Worm (Caenorhabditis elegans): Measurements from ENCODE around the gene K02D10.2.

The K02D10.2 gene

ce11 chrIII:8734327-8734885 is 36.7 kb downstream of the K02D10.2 start (continued):
- no peak for TF ChIP-seq ceh-90 (tag; optimal IDR thresholded peaks at IDR 0.05)
- no peak for TF ChIP-seq ceh-63 (GFP tag; optimal IDR thresholded peaks at IDR 0.05)
- no peak for TF ChIP-seq vab-15 (tag; optimal IDR thresholded peaks at IDR 0.05)
- TF ChIP-seq nhr-19 (GFP tag; conservative IDR thresholded peaks at IDR 0.05) = peak; percentile 21; the same call in 1 of the 2 replicates
- no peak for TF ChIP-seq fkh-10 (GFP tag; optimal IDR thresholded peaks at IDR 0.05)
- TF ChIP-seq lin-35 (GFP tag; optimal IDR thresholded peaks at IDR 0.05) = peak; percentile 8 to 18
- no peak for TF ChIP-seq ceh-88 (GFP tag; IDR thresholded peaks at IDR 0.05)
- no peak for TF ChIP-seq lin-13 (GFP tag; optimal IDR thresholded peaks at IDR 0.05)
- TF ChIP-seq nhr-76 (tag; optimal IDR thresholded peaks at IDR 0.05) = no peak
- no peak for TF ChIP-seq dpl-1 (GFP tag; optimal IDR thresholded peaks at IDR 0.05)
- TF ChIP-seq zag-1 (tag; optimal IDR thresholded peaks at IDR 0.05) = no peak
- no peak for TF ChIP-seq nhr-237 (tag; optimal IDR thresholded peaks at IDR 0.05)
- TF ChIP-seq efl-3 (GFP tag; optimal IDR thresholded peaks at IDR 0.05) = no peak
- no peak for TF ChIP-seq pag-3 (tag; optimal IDR thresholded peaks at IDR 0.05; ENCODE audit: borderline replicate concordance, insufficient read depth)
- no peak for TF ChIP-seq ztf-4 (tag; optimal IDR thresholded peaks at IDR 0.05)
- no peak for TF ChIP-seq blmp-1 (tag; optimal IDR thresholded peaks at IDR 0.05)
- TF ChIP-seq lin-14 (GFP tag; optimal IDR thresholded peaks at IDR 0.05) = peak; percentile 87
- no peak for TF ChIP-seq C34B4.2 (tag; optimal IDR thresholded peaks at IDR 0.05)
- TF ChIP-seq elt-3 (tag; optimal IDR thresholded peaks at IDR 0.05) = peak in 1 of 6 experiments; percentile 3
- TF ChIP-seq hlh-4 (tag; optimal IDR thresholded peaks at IDR 0.05) = no peak
- peak; percentile 76 for TF ChIP-seq nhr-71 (tag; optimal IDR thresholded peaks at IDR 0.05)
- no peak for TF ChIP-seq C16A3.4 (tag; optimal IDR thresholded peaks at IDR 0.05)
- no peak for TF ChIP-seq snpc-4 (tag; optimal IDR thresholded peaks at IDR 0.05)
- peak; percentile 34 for TF ChIP-seq snu-23 (GFP tag; optimal IDR thresholded peaks at IDR 0.05)
- no peak for TF ChIP-seq pax-3 (tag; optimal IDR thresholded peaks at IDR 0.05)
- TF ChIP-seq nhr-11 (tag; optimal IDR thresholded peaks at IDR 0.05) = no peak
- TF ChIP-seq ceh-82 (tag; optimal IDR thresholded peaks at IDR 0.05) = peak in 2 of 3 experiments; percentile 15 to 33
- peak; percentile 43 for TF ChIP-seq nhr-47 (tag; optimal IDR thresholded peaks at IDR 0.05)
- TF ChIP-seq fkh-4 (tag; optimal IDR thresholded peaks at IDR 0.05; ENCODE audit: borderline replicate concordance) = no peak
- no peak for TF ChIP-seq isw-1 (GFP tag; IDR thresholded peaks at IDR 0.05)
- TF ChIP-seq skn-1 (tag; optimal IDR thresholded peaks at IDR 0.05) = no peak

ce11 chrIII:8733667-8734066 is 37.4 kb downstream of the K02D10.2 start:
- TF ChIP-seq ztf-4 (tag; optimal IDR thresholded peaks at IDR 0.05) (no peak), mdl-1 (tag; optimal IDR thresholded peaks at IDR 0.05) (peak in 1 of 2 experiments; percentile 8), elt-2 (tag; optimal IDR thresholded peaks at IDR 0.05) (peak; percentile 89), tlp-1 (tag; optimal IDR thresholded peaks at IDR 0.05) (peak; percentile 49), lin-35 (GFP tag; optimal IDR thresholded peaks at IDR 0.05) (peak in 1 of 2 experiments; percentile 12), nhr-84 (tag; optimal IDR thresholded peaks at IDR 0.05) (no peak), C16A3.4 (tag; optimal IDR thresholded peaks at IDR 0.05) (no peak), egl-13 (tag; optimal IDR thresholded peaks at IDR 0.05) (peak; percentile 20)

ce11 chrIII:8733237-8733636 is 37.8 kb downstream of the K02D10.2 start:
- no peak for TF ChIP-seq unc-130 (tag; optimal IDR thresholded peaks at IDR 0.05)
- no peak for TF ChIP-seq unc-62 (GFP tag; optimal IDR thresholded peaks at IDR 0.05)
- no peak for TF ChIP-seq efl-1 (optimal IDR thresholded peaks at IDR 0.05)
- no peak for TF ChIP-seq efl-1 (GFP tag; optimal IDR thresholded peaks at IDR 0.05 in 1 of 2)
- TF ChIP-seq sptf-1 (tag; optimal IDR thresholded peaks at IDR 0.05) = no peak
- no peak for TF ChIP-seq lsy-2 (tag; optimal IDR thresholded peaks at IDR 0.05)
- TF ChIP-seq nhr-20 (tag; optimal IDR thresholded peaks at IDR 0.05) = peak; percentile 30
- no peak for TF ChIP-seq ztf-11 (tag; optimal IDR thresholded peaks at IDR 0.05)
- TF ChIP-seq sup-37 (GFP tag; optimal IDR thresholded peaks at IDR 0.05) = no peak
- no peak for TF ChIP-seq rnt-1 (tag; optimal IDR thresholded peaks at IDR 0.05)
- peak in 1 of 2 experiments; percentile 68 for TF ChIP-seq lin-35 (GFP tag; optimal IDR thresholded peaks at IDR 0.05)
- TF ChIP-seq sox-4 (tag; optimal IDR thresholded peaks at IDR 0.05) = no peak
- TF ChIP-seq tbx-2 (tag; optimal IDR thresholded peaks at IDR 0.05) = no peak
- no peak for TF ChIP-seq ceh-82 (tag; optimal IDR thresholded peaks at IDR 0.05)
- peak; percentile 13 for TF ChIP-seq nhr-71 (tag; optimal IDR thresholded peaks at IDR 0.05)
- no peak for TF ChIP-seq egl-13 (tag; optimal IDR thresholded peaks at IDR 0.05)
- TF ChIP-seq nhr-84 (tag; optimal IDR thresholded peaks at IDR 0.05) = no peak
- TF ChIP-seq zag-1 (tag; optimal IDR thresholded peaks at IDR 0.05) = no peak
- TF ChIP-seq nhr-28 (tag; optimal IDR thresholded peaks at IDR 0.05) = no peak
- no peak for TF ChIP-seq lin-13 (GFP tag; optimal IDR thresholded peaks at IDR 0.05)
- no peak for TF ChIP-seq nhr-11 (tag; optimal IDR thresholded peaks at IDR 0.05)
- no peak for TF ChIP-seq irx-1 (tag; optimal IDR thresholded peaks at IDR 0.05)
- TF ChIP-seq fkh-10 (GFP tag; optimal IDR thresholded peaks at IDR 0.05) = no peak
